Fruit fly (Drosophila melanogaster) whole organism, pupa: ENCODE results near the gene CG13625.

Source experiments
- CG10348 ChIP-seq: fragments of 200-800 bp; sonication (Bioruptor generic); IDR thresholded peaks from 2 replicates; pipeline ENCODE4 v1.3.6; 2022; ENCODE audit warnings: missing biosample characterization, missing genetic modification characterization
- CG13204 ChIP-seq: fragments of 200-800 bp; sonication (Bioruptor generic); optimal IDR thresholded peaks from 2 replicates; lab custom pipeline; 2018; ENCODE audit warnings: missing biosample characterization, mild to moderate bottlenecking, missing genetic modification characterization, moderate library complexity
- CG17806 ChIP-seq: fragments of 200-800 bp; sonication (Bioruptor generic); optimal IDR thresholded peaks from 2 replicates; lab custom pipeline; 2018; ENCODE audit warnings: missing biosample characterization, mild to moderate bottlenecking, missing genetic modification characterization, moderate library complexity
- EcR ChIP-seq: fragments of 200-800 bp; sonication (Bioruptor generic); optimal IDR thresholded peaks from 3 replicates; lab custom pipeline; 2019; ENCODE audit warnings: missing biosample characterization, missing genetic modification characterization, mild to moderate bottlenecking, moderate library complexity, missing genetic modification reagents
- Ets98B ChIP-seq: fragments of 200-800 bp; sonication (Bioruptor generic); IDR thresholded peaks from 2 replicates; pipeline ENCODE4 v1.3.6; 2022; ENCODE audit warnings: missing biosample characterization, missing genetic modification characterization

- TF ChIP-seq CG17806 (tag; lab: Kevin White, UChicago) (no peak), CG13204 (GFP tag; lab: Kevin White, UChicago) (no peak), Ets98B (GFP tag; lab: Robert Waterston, UW) (peak; percentile 50; the same call in 1 of the 2 replicates), EcR (GFP tag; lab: Kevin White, UChicago) (peak; percentile 29), CG10348 (no peak)
Observed at dm6 chr3R:24571386-24572124, 13.4 kb downstream of the CG13625 start.
